Fruit fly (Drosophila melanogaster) S2 (cell line): Measurements from ENCODE around the gene PGRP-LB.

Experiments
- CG8478 ChIP-seq: fragments of >200 bp; optimal IDR thresholded peaks from 2 replicates; lab custom pipeline; 2018
- CTCF ChIP-seq, 2 experiments: fragments of >200 bp; optimal IDR thresholded peaks; 2 replicates each; lab custom pipeline; 2018

The PGRP-LB gene

DNA sequence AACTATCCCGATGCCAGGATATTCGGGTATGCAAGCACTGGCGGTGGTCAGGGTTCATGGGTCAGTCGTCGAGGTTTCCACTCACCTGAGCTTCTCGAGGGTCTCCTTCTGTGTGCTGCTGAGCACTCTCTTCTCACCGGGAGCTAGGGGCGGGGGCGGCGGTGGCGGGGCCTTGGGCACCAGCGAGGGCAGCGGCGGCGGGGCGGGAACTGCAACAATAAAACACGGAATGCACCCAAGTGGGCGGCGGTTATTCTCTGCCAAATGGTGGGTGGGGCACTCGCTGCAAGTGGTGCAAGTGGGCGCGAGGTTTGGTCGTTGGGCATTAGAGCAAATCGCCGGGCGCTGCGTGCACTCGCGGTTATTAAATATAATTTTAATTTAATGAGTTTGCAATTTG, 19.3 kb downstream of the PGRP-LB start:
- TF ChIP-seq CTCF (optimal IDR thresholded peaks at IDR 0.05; lab: Kevin White, UChicago) (no peak), CG8478 (lab: Kevin White, UChicago) (no peak)

- TF ChIP-seq CTCF (optimal IDR thresholded peaks at IDR 0.05; lab: Kevin White, UChicago) (peak in 1 of 2 experiments; percentile 31), CG8478 (lab: Kevin White, UChicago) (no peak)
Observed at dm6 chr3R:11437528-11437927, 22.8 kb downstream of the PGRP-LB start, which contains the start of gene CG17230. CG17230 (plus strand) TSS chr3R:11437785.

DNA sequence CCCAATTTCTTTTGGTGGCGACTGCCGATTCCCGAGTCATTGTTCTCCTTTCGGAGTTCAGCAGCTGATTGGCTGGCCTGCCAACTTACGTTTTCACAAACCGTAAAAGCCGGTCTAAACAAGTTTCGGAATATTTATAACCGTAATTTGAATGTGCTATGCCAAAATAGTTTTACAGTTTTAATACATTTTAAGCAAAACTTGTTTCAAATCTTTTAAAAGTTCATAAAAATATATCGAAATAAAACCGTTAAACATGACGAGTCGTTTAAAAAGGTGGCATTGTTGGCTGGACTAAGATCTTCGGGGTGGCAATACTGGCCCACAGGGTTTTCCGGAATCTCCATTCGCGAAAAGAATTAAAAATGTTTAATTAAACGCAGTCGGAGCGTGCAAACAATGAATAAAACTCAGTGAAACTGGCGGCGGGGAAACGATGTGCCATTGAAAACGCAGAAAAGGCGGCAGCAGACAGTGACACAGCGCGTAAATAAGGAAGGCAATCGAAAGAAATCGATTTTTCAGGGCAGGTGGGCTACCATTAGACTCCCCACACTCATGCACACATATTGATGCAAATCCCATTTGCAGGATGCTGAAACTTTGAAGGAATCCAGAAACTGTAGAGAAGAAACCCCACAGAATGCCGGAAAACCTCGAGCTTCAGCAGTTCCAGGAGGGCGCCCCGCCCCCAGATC, 24.7 kb downstream of the PGRP-LB start, which contains the start of the genes Exd2 and CG5281:
TSS of gene Exd2 (minus strand) at position 167 of the 698 bp plus-strand sequence.
TSS of gene CG5281 (plus strand) at position 314 of the 698 bp plus-strand sequence.
- TF ChIP-seq CTCF (optimal IDR thresholded peaks at IDR 0.05; lab: Kevin White, UChicago) (no peak), CG8478 (lab: Kevin White, UChicago) (no peak)

DNA sequence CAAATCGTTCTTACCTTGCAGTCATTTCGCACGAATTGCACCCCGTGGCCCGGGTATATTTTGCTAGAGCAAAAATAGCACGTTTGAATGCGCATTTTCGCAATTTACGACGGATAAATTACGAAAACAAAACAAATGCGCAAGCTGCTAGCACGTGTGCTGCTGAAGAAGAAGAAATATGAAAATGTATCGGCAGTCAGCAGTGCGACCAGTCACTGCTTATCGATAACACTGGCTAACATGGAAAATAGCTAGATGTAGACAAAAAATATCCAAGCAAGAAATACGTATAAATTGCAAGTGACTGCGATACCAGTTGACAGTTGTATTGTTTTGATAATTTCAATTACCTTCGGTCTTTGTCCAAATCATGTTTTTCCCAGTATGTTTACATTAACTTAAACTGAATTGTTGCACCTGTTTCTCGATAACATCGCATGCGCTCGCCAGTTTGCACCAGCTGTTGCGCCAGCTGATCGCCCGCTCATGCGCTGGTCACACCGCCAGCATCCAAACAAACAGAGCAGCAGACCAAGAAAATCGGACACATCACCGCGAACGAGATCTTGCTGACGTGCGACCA, 28.9 kb downstream of the PGRP-LB start, which contains the start of the genes RpL24-like and CG5276:
TSS of gene RpL24-like (minus strand) at position 188 of the 583 bp plus-strand sequence.
TSS of gene CG5276 (plus strand) at position 344 of the 583 bp plus-strand sequence.
- peak in 1 of 2 experiments; percentile 49 for TF ChIP-seq CTCF (optimal IDR thresholded peaks at IDR 0.05; lab: Kevin White, UChicago)
- TF ChIP-seq CG8478 (lab: Kevin White, UChicago), result no peak

DNA sequence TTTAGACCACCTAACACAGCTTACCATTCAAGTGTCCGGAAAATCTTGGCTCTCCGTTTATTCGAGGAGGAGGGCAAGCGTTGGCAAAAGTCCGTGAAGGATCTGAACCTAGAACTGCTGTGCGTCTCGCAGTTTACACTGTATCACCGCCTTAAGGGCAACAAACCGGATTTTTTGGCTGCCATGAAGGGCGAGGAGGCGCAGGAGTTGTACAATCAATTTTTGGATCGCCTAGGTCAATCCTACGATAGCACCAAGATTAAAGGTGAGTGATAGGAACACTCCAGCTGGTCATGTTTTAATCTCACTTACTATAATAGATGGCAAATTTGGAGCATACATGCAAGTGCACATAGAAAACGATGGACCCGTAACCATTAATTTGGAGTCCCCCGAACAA, 30.0 kb downstream of the PGRP-LB start:
- TF ChIP-seq CG8478 (lab: Kevin White, UChicago) (no peak), CTCF (optimal IDR thresholded peaks at IDR 0.05; lab: Kevin White, UChicago) (no peak)

DNA sequence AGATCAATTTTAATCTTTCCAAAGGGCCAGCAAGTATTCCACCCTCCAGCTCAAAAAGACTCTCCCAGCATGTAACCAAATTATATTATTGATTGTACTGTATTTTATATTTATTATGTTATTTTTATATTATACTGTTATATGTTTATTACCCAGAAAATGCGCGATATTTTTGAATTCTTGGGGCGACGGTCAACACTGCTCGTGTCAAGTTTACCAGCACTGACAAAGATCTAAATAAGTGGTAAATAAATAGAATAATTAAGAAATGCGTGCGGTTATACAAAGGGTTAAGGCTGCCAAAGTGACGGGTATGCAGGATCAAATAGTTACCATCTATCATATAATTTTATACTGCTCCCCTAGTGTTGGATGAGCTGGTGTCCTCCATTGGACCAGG, 30.5 kb downstream of the PGRP-LB start, which contains the start of gene Dtd:
TSS of gene Dtd (plus strand) at position 248 of the 400 bp plus-strand sequence.
- TF ChIP-seq CTCF (optimal IDR thresholded peaks at IDR 0.05; lab: Kevin White, UChicago), result no peak
- no peak for TF ChIP-seq CG8478 (lab: Kevin White, UChicago)

dm6 chr3R:11421643-11422122, 38.7 kb downstream of the PGRP-LB start, which contains the start of the genes ninaG and Sptz:
ninaG (minus strand) TSS chr3R:11421693.
Sptz (plus strand) TSS chr3R:11422092.
- no peak for TF ChIP-seq CG8478 (lab: Kevin White, UChicago)
- TF ChIP-seq CTCF (optimal IDR thresholded peaks at IDR 0.05; lab: Kevin White, UChicago), result no peak

DNA sequence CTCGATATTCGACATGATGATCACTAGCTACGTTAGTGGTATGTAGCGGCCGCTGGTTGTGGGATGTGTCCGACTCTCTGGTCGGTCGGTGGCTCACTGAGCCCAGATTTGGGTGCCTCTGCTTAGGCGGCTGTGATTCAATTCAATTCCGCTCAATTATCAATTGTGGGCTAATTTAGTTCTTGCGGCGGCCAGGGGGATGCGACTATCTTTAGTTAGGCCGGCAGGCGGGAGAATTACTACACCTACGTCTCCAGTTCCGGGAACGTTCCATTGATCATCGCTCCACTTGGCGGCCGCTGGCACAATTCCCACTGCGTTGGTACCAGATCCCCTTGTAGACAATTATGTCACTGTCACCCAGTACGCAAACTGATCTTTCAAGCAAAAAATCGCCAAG, 41.8 kb downstream of the PGRP-LB start, which contains the start of the genes bumpel and CG45676:
TSS of gene bumpel (minus strand) at position 101 of the 400 bp plus-strand sequence.
TSS of gene CG45676 (plus strand) at position 318 of the 400 bp plus-strand sequence.
- no peak for TF ChIP-seq CG8478 (lab: Kevin White, UChicago)
- TF ChIP-seq CTCF (optimal IDR thresholded peaks at IDR 0.05; lab: Kevin White, UChicago), result no peak

DNA sequence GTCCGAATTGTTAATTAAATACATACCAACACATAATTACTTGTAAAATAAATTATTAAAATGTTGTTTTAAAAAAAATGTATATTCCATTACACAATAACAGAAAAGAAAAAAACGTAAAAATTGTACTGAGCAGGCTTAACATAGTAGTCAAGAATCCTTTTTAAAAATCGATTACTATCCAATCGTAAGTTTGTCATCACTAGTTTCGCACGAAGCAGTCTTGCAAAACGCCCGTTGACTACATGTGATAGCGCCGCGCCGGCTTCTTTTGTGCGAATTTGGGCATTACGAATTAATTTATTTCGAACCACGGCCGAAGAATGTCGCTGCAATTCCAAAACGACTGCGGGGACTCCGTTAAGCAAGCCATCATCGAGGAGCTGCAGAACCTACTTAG, 48.0 kb downstream of the PGRP-LB start, which contains the start of gene Ipo9:
TSS of gene Ipo9 (plus strand) at position 152 of the 400 bp plus-strand sequence.
- TF ChIP-seq CTCF (optimal IDR thresholded peaks at IDR 0.05; lab: Kevin White, UChicago) (no peak), CG8478 (lab: Kevin White, UChicago) (no peak)

- TF ChIP-seq CTCF (optimal IDR thresholded peaks at IDR 0.05; lab: Kevin White, UChicago) (no peak), CG8478 (lab: Kevin White, UChicago) (no peak)
Observed at dm6 chr3R:11409667-11410137, 50.6 kb downstream of the PGRP-LB start, which contains the start of the genes mgr and Irbp. mgr (minus strand) TSS chr3R:11409875. Irbp (plus strand) TSS chr3R:11410047.

DNA sequence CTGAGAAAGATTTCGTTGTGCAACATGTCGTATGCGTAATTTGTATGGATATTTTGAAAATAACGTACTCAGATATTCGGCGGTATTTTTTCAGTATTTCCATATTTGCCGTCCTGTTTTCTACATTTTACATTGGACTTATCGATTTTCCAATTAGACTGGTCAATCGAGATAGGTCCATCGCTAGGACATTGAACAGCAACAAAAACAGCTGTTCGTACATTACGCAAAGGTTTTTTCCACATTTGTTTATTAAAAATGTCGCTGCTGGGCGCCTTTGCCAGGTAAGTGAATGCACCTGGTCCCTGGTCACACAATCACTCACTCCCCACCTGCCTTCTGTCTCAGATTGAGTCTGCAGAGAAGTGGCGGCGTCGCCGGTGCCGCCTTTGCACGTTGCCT, 52.6 kb downstream of the PGRP-LB start, which contains the start of gene mRpL40:
TSS of gene mRpL40 (plus strand) at position 186 of the 402 bp plus-strand sequence.
- TF ChIP-seq CG8478 (lab: Kevin White, UChicago) (no peak), CTCF (optimal IDR thresholded peaks at IDR 0.05; lab: Kevin White, UChicago) (peak in 1 of 2 experiments; percentile 50)

dm6 chr3R:11402894-11403293, 57.5 kb downstream of the PGRP-LB start:
- peak in 1 of 2 experiments; percentile 26 for TF ChIP-seq CTCF (optimal IDR thresholded peaks at IDR 0.05; lab: Kevin White, UChicago)
- no peak for TF ChIP-seq CG8478 (lab: Kevin White, UChicago)
